Worm (Caenorhabditis elegans): Measurements from ENCODE around the gene F54D12.7.

Gene F54D12.7

DNA sequence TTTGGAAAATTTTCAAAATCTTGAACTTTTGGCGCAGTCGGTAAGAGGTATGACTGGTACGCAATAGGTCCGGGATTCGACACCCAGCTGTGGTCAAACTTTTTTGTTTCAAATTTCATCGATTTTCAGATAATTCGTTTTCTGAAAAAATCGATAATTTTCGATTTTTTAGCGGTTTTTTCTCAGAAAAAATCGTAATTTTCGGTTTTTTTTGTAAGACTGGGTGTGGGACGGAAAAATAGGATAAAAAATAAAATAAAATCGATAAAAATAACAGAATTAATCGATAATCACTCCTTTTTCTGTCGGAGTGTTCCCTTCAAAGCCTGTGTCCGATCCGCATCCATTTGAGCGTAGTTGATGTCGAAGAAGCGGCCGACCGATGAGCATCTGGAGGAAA lies 16.4 kb downstream of the F54D12.7 start:
- TF ChIP-seq sea-1 (GFP tag; conservative IDR thresholded peaks at IDR 0.05) = no peak
- no peak for TF ChIP-seq hmg-4 (GFP tag; optimal IDR thresholded peaks at IDR 0.05)
- no peak for TF ChIP-seq hmbx-1 (tag; optimal IDR thresholded peaks at IDR 0.05)
- no peak for TF ChIP-seq hnd-1 (tag; optimal IDR thresholded peaks at IDR 0.05)
- no peak for TF ChIP-seq flt-1 (GFP tag; IDR thresholded peaks at IDR 0.05)
- TF ChIP-seq pes-1 (GFP tag; IDR thresholded peaks at IDR 0.05) = no peak
- no peak for TF ChIP-seq ceh-36 (tag; optimal IDR thresholded peaks at IDR 0.05)
- TF ChIP-seq ama-1 (optimal IDR thresholded peaks at IDR 0.05) = no peak
- no peak for TF ChIP-seq scrt-1 (GFP tag; IDR thresholded peaks at IDR 0.05)
- TF ChIP-seq ceh-13 (GFP tag; optimal IDR thresholded peaks at IDR 0.05) = no peak
- TF ChIP-seq tbx-11 (GFP tag; IDR thresholded peaks at IDR 0.05) = no peak
- TF ChIP-seq tbx-37 (GFP tag; conservative IDR thresholded peaks at IDR 0.05) = no peak
- TF ChIP-seq B0310.2 (tag; optimal IDR thresholded peaks at IDR 0.05) = no peak
- TF ChIP-seq tra-4 (tag; optimal IDR thresholded peaks at IDR 0.05) = no peak
- TF ChIP-seq F13C5.2 (tag; optimal IDR thresholded peaks at IDR 0.05) = no peak
- no peak for TF ChIP-seq ets-7 (tag; optimal IDR thresholded peaks at IDR 0.05)
- no peak for TF ChIP-seq aly-1 (tag; optimal IDR thresholded peaks at IDR 0.05)

ce11 chrII:1365985-1366384 lies 19.2 kb downstream of the F54D12.7 start:
- TF ChIP-seq ceh-36 (tag; optimal IDR thresholded peaks at IDR 0.05) (no peak), tra-4 (tag; optimal IDR thresholded peaks at IDR 0.05) (no peak)

DNA sequence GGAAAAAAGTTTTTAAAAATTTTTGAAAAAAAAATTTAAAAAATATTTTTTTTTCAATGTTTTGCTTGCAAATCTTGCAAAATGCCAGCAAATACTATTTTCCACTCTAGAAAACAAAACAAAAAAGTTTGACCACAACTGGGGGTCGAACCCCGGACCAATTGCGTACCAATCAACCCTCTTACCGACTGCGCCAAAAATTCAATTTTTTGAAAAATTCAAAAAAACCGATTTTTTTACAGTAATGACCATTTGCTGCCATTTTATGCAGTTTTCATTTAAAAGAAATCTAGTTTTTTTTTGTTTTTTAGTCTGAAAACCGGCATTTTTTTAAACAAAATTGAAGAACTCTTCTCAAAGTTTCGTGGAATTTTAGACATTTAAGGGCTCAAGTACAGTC lies 22.8 kb downstream of the F54D12.7 start:
- TF ChIP-seq tra-4 (tag; optimal IDR thresholded peaks at IDR 0.05) = no peak
- TF ChIP-seq tbx-37 (GFP tag; conservative IDR thresholded peaks at IDR 0.05) = no peak
- TF ChIP-seq flt-1 (GFP tag; IDR thresholded peaks at IDR 0.05) = no peak
- TF ChIP-seq hmg-4 (GFP tag; optimal IDR thresholded peaks at IDR 0.05) = no peak
- no peak for TF ChIP-seq aly-1 (tag; optimal IDR thresholded peaks at IDR 0.05)
- TF ChIP-seq ceh-36 (tag; optimal IDR thresholded peaks at IDR 0.05) = no peak
- no peak for TF ChIP-seq hnd-1 (tag; optimal IDR thresholded peaks at IDR 0.05)
- TF ChIP-seq tbx-11 (GFP tag; IDR thresholded peaks at IDR 0.05) = no peak
- TF ChIP-seq sea-1 (GFP tag; conservative IDR thresholded peaks at IDR 0.05) = no peak
- no peak for TF ChIP-seq scrt-1 (GFP tag; IDR thresholded peaks at IDR 0.05)
- TF ChIP-seq hmbx-1 (tag; optimal IDR thresholded peaks at IDR 0.05) = no peak

ce11 chrII:1360257-1360656 lies 24.9 kb downstream of the F54D12.7 start:
- TF ChIP-seq tbx-37 (GFP tag; conservative IDR thresholded peaks at IDR 0.05) (no peak), tra-4 (tag; optimal IDR thresholded peaks at IDR 0.05) (no peak), scrt-1 (GFP tag; IDR thresholded peaks at IDR 0.05) (no peak), F13C5.2 (tag; optimal IDR thresholded peaks at IDR 0.05) (no peak), sea-1 (GFP tag; conservative IDR thresholded peaks at IDR 0.05) (no peak), aly-1 (tag; optimal IDR thresholded peaks at IDR 0.05) (no peak), tbx-11 (GFP tag; IDR thresholded peaks at IDR 0.05) (no peak), B0310.2 (tag; optimal IDR thresholded peaks at IDR 0.05) (no peak), hmg-4 (GFP tag; optimal IDR thresholded peaks at IDR 0.05) (no peak)

DNA sequence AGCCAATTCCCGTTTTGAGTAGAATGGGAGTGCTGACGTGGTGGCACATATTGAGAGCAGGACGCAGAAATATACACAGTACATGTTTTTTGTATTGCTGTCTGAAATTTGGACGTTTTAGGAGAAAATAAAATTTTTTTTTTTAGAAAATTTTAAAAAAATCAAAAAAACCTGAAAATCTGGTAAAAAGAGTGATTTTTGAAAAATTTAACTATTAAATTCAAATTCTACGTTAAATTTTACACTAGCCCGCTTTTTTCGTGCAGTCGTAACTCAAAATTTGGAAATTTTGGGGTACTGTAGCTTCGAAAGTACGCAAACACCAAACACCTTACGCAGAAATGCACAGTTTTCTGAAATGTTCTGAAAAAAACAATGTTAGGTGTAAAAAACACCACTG lies 27.3 kb downstream of the F54D12.7 start, which contains the start of gene C13A10.2:
C13A10.2 (minus strand) TSS at position 101 of the 400 bp plus-strand sequence.
- TF ChIP-seq tbx-11 (GFP tag; IDR thresholded peaks at IDR 0.05) = no peak
- TF ChIP-seq aly-1 (tag; optimal IDR thresholded peaks at IDR 0.05) = no peak
- TF ChIP-seq ceh-36 (tag; optimal IDR thresholded peaks at IDR 0.05) = no peak
- TF ChIP-seq scrt-1 (GFP tag; IDR thresholded peaks at IDR 0.05) = no peak
- no peak for TF ChIP-seq ceh-13 (GFP tag; optimal IDR thresholded peaks at IDR 0.05)
- TF ChIP-seq B0310.2 (tag; optimal IDR thresholded peaks at IDR 0.05) = no peak
- TF ChIP-seq hnd-1 (tag; optimal IDR thresholded peaks at IDR 0.05) = no peak
- TF ChIP-seq sea-1 (GFP tag; conservative IDR thresholded peaks at IDR 0.05) = no peak
- TF ChIP-seq ama-1 (optimal IDR thresholded peaks at IDR 0.05) = no peak
- no peak for TF ChIP-seq tra-4 (tag; optimal IDR thresholded peaks at IDR 0.05)
- no peak for TF ChIP-seq hmg-4 (GFP tag; optimal IDR thresholded peaks at IDR 0.05)
- no peak for TF ChIP-seq ets-7 (tag; optimal IDR thresholded peaks at IDR 0.05)
- no peak for TF ChIP-seq tbx-37 (GFP tag; conservative IDR thresholded peaks at IDR 0.05)
- no peak for TF ChIP-seq pes-1 (GFP tag; IDR thresholded peaks at IDR 0.05)
- TF ChIP-seq F13C5.2 (tag; optimal IDR thresholded peaks at IDR 0.05) = no peak
- TF ChIP-seq hmbx-1 (tag; optimal IDR thresholded peaks at IDR 0.05) = no peak

DNA sequence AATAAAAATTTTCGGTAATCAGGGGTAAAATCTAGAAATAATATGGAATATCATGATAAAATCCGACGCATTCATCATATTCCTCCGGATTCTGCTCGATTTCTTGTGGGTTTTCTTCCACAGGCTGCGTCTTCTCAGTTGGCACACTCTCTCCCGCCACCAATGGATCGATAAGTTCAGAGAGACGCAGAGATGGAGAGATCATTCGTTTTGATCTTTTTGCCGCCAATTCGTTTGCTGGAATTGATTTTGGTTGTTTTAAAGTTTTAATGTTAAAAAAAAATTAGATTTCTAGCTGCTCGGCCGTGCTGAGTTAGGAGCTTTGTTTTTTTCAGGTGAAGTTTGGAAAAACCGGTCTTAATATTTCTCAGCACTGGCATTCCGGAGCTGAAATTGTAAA lies 27.9 kb downstream of the F54D12.7 start:
- TF ChIP-seq B0310.2 (tag; optimal IDR thresholded peaks at IDR 0.05) (no peak), ceh-13 (GFP tag; optimal IDR thresholded peaks at IDR 0.05) (no peak), tbx-37 (GFP tag; conservative IDR thresholded peaks at IDR 0.05) (no peak)

DNA sequence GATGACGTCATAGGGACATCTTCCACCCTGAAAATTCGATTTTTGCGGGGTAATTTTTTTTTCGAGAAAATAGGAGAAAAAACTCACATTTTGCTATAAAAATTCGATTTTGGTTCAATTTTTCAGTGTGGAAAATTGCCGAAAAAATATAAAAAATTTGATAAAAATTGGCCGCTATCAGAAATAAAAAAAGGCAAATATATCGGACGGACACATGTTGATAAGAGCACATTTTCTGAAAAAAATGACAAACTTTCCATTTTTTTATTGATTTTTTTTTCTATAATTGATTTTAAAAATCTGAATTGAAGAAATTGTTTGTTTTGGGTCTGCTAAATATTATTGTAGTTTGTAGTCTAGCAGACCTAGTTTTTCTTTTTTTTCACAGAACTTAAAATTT lies 29.7 kb downstream of the F54D12.7 start, which contains the start of gene C13A10.1:
C13A10.1 (minus strand) TSS at position 170 of the 400 bp plus-strand sequence.
- TF ChIP-seq aly-1 (tag; optimal IDR thresholded peaks at IDR 0.05) = no peak
- no peak for TF ChIP-seq sea-1 (GFP tag; conservative IDR thresholded peaks at IDR 0.05)
- no peak for TF ChIP-seq F13C5.2 (tag; optimal IDR thresholded peaks at IDR 0.05)
- TF ChIP-seq B0310.2 (tag; optimal IDR thresholded peaks at IDR 0.05) = no peak
- TF ChIP-seq ceh-36 (tag; optimal IDR thresholded peaks at IDR 0.05) = no peak
- TF ChIP-seq ceh-13 (GFP tag; optimal IDR thresholded peaks at IDR 0.05) = no peak
- TF ChIP-seq ama-1 (optimal IDR thresholded peaks at IDR 0.05) = no peak
- TF ChIP-seq tra-4 (tag; optimal IDR thresholded peaks at IDR 0.05) = no peak
- no peak for TF ChIP-seq hmg-4 (GFP tag; optimal IDR thresholded peaks at IDR 0.05)
- TF ChIP-seq pes-1 (GFP tag; IDR thresholded peaks at IDR 0.05) = no peak
- TF ChIP-seq flt-1 (GFP tag; IDR thresholded peaks at IDR 0.05) = no peak
- TF ChIP-seq ets-7 (tag; optimal IDR thresholded peaks at IDR 0.05) = no peak
- no peak for TF ChIP-seq scrt-1 (GFP tag; IDR thresholded peaks at IDR 0.05)
- no peak for TF ChIP-seq tbx-37 (GFP tag; conservative IDR thresholded peaks at IDR 0.05)
- TF ChIP-seq hnd-1 (tag; optimal IDR thresholded peaks at IDR 0.05) = no peak
- no peak for TF ChIP-seq tbx-11 (GFP tag; IDR thresholded peaks at IDR 0.05)
- no peak for TF ChIP-seq hmbx-1 (tag; optimal IDR thresholded peaks at IDR 0.05)

- TF ChIP-seq tbx-11 (GFP tag; IDR thresholded peaks at IDR 0.05) = no peak
Observed at ce11 chrII:1344524-1345119, 40.6 kb downstream of the F54D12.7 start.
